Fruit fly (Drosophila melanogaster) whole organism, wandering third instar larva: ENCODE measurements around the gene CG1998.

Experiments
- Abd-B ChIP-seq: fragments of >200 bp; optimal IDR thresholded peaks from 2 replicates; lab custom pipeline; 2017; ENCODE audit warnings: missing biosample characterization, missing genetic modification characterization
- CG32264 ChIP-seq: fragments of 200-800 bp; sonication (Bioruptor generic); optimal IDR thresholded peaks from 2 replicates; lab custom pipeline; 2016; ENCODE audit warnings: missing biosample characterization, missing genetic modification characterization
- CG9705 ChIP-seq: fragments of 200-800 bp; sonication (Bioruptor generic); optimal IDR thresholded peaks from 2 replicates; lab custom pipeline; 2018; ENCODE audit warnings: missing biosample characterization, mild to moderate bottlenecking, missing genetic modification characterization
- CrebA ChIP-seq: fragments of 200-800 bp; sonication (Bioruptor generic); optimal IDR thresholded peaks from 2 replicates; lab custom pipeline; 2016; ENCODE audit warnings: missing biosample characterization, mild to moderate bottlenecking, missing genetic modification characterization, borderline replicate concordance
- Dfd ChIP-seq: fragments of >200 bp; optimal IDR thresholded peaks from 2 replicates; lab custom pipeline; 2017; ENCODE audit warnings: missing biosample characterization, missing genetic modification characterization
- Dif ChIP-seq: fragments of 200-275, 200-300 bp; sonication (Bioruptor generic); optimal IDR thresholded peaks from 2 replicates; lab custom pipeline; 2018; ENCODE audit warnings: missing biosample characterization, missing genetic modification characterization; ENCODE audit not compliant: partially characterized antibody
- GATAd ChIP-seq: sonication (Bioruptor generic); optimal IDR thresholded peaks from 2 replicates; lab custom pipeline; 2016; ENCODE audit warnings: missing biosample characterization, missing genetic modification characterization
- HLH106 ChIP-seq: fragments of 200-800 bp; optimal IDR thresholded peaks from 3 replicates; lab custom pipeline; 2019; ENCODE audit warnings: missing biosample characterization, mild to moderate bottlenecking, missing genetic modification characterization, moderate library complexity
- Hnf4 ChIP-seq: fragments of 200-800 bp; sonication (Bioruptor generic); optimal IDR thresholded peaks from 2 replicates; lab custom pipeline; 2016; ENCODE audit warnings: missing biosample characterization, mild to moderate bottlenecking, missing genetic modification characterization
- Hr78 ChIP-seq: fragments of >200 bp; optimal IDR thresholded peaks from 2 replicates; lab custom pipeline; 2017; ENCODE audit warnings: missing biosample characterization, missing genetic modification characterization
- Hr83 ChIP-seq: fragments of 200-300 bp; sonication (Bioruptor generic); optimal IDR thresholded peaks from 2 replicates; lab custom pipeline; 2016; ENCODE audit warnings: missing biosample characterization, mild to moderate bottlenecking, missing genetic modification characterization, moderate library complexity; ENCODE audit not compliant: poor library complexity, severe bottlenecking
- Jra ChIP-seq: sonication (Bioruptor generic); optimal IDR thresholded peaks from 2 replicates; lab custom pipeline; 2016; ENCODE audit warnings: missing biosample characterization, missing genetic modification characterization
- Mio ChIP-seq: sonication (Bioruptor generic); optimal IDR thresholded peaks from 2 replicates; lab custom pipeline; 2016; ENCODE audit warnings: missing biosample characterization, missing genetic modification characterization
- N ChIP-seq: fragments of >200 bp; optimal IDR thresholded peaks from 2 replicates; lab custom pipeline; 2018; ENCODE audit warnings: missing biosample characterization, missing external identifiers, missing genetic modification characterization
- OdsH ChIP-seq: fragments of 200-800 bp; sonication (Bioruptor generic); optimal IDR thresholded peaks from 2 replicates; lab custom pipeline; 2016; ENCODE audit warnings: missing biosample characterization, mild to moderate bottlenecking, missing genetic modification characterization
- Rel ChIP-seq, 2 experiments: fragments of 200-800 bp; sonication (Bioruptor generic) in 1 of 2; optimal IDR thresholded peaks; 2 replicates in 1 of 2; 3 replicates in 1 of 2; lab custom pipeline; 2016 to 2019; ENCODE audit warnings: mild to moderate bottlenecking in 2 of 2, missing biosample characterization in 2 of 2, missing genetic modification characterization in 2 of 2, moderate library complexity in 1 of 2
- Sp1 ChIP-seq: fragments of 200-800 bp; sonication (Bioruptor generic); optimal IDR thresholded peaks from 3 replicates; lab custom pipeline; 2019; ENCODE audit warnings: missing biosample characterization, mild to moderate bottlenecking, missing genetic modification characterization, moderate library complexity
- Vsx2 ChIP-seq: fragments of 200-300, 225-300 bp; sonication (Bioruptor generic); optimal IDR thresholded peaks from 2 replicates; lab custom pipeline; 2018; ENCODE audit warnings: missing biosample characterization, missing genetic modification characterization; ENCODE audit not compliant: partially characterized antibody
- br ChIP-seq: fragments of 200-800 bp; sonication (Bioruptor generic); optimal IDR thresholded peaks from 2 replicates; lab custom pipeline; 2016; ENCODE audit warnings: missing biosample characterization, missing genetic modification characterization
- brk ChIP-seq: fragments of 200-800 bp; sonication (Bioruptor generic); optimal IDR thresholded peaks from 2 replicates; lab custom pipeline; 2016; ENCODE audit warnings: missing biosample characterization, mild to moderate bottlenecking, missing genetic modification characterization
- dl ChIP-seq, 2 experiments: fragments of 175-275, 200-275 bp in 1 of 2; fragments of 200-275 bp in 1 of 2; sonication (Bioruptor generic); optimal IDR thresholded peaks; lab custom pipeline; 2018; ENCODE audit warnings: mild to moderate bottlenecking in 2 of 2, missing biosample characterization in 2 of 2, missing genetic modification characterization in 2 of 2, moderate library complexity in 2 of 2; ENCODE audit not compliant: partially characterized antibody in 2 of 2, insufficient read depth in 1 of 2
- dmrt93B ChIP-seq: fragments of 200-800 bp; sonication (Bioruptor generic); optimal IDR thresholded peaks from 2 replicates; lab custom pipeline; 2018; ENCODE audit warnings: missing biosample characterization, mild to moderate bottlenecking, missing genetic modification characterization
- dsf ChIP-seq: sonication (Bioruptor generic); optimal IDR thresholded peaks from 2 replicates; lab custom pipeline; 2016; ENCODE audit warnings: missing biosample characterization, missing genetic modification characterization, borderline replicate concordance
- ey ChIP-seq: fragments of 200-800 bp; sonication (Bioruptor generic); optimal IDR thresholded peaks from 2 replicates; lab custom pipeline; 2016; ENCODE audit warnings: missing biosample characterization, missing genetic modification characterization
- foxo ChIP-seq, 2 experiments: fragments of 200-800 bp; sonication (Bioruptor generic); optimal IDR thresholded peaks; 2 replicates in 1 of 2; 3 replicates in 1 of 2; lab custom pipeline; 2016 to 2017; ENCODE audit warnings: missing biosample characterization in 2 of 2, missing genetic modification characterization in 2 of 2
- fru ChIP-seq: fragments of 200-800 bp; sonication (Bioruptor generic); optimal IDR thresholded peaks from 3 replicates; lab custom pipeline; 2016; ENCODE audit warnings: missing biosample characterization, mild to moderate bottlenecking, missing genetic modification characterization
- h ChIP-seq: fragments of 200-800 bp; sonication (Bioruptor generic); optimal IDR thresholded peaks from 3 replicates; lab custom pipeline; 2016; ENCODE audit warnings: missing biosample characterization, mild to moderate bottlenecking, missing genetic modification characterization
- jim ChIP-seq: fragments of 175-275, 200-325 bp; sonication (Bioruptor generic); optimal IDR thresholded peaks from 2 replicates; lab custom pipeline; 2016; ENCODE audit warnings: missing biosample characterization, mild to moderate bottlenecking, missing genetic modification characterization
- pan ChIP-seq: fragments of >200 bp; optimal IDR thresholded peaks from 2 replicates; lab custom pipeline; 2017
- psq ChIP-seq: fragments of 200-800 bp; sonication (Bioruptor generic); optimal IDR thresholded peaks from 3 replicates; lab custom pipeline; 2017; ENCODE audit warnings: missing biosample characterization, mild to moderate bottlenecking, missing genetic modification characterization, moderate library complexity
- rgr ChIP-seq: fragments of 200-800 bp; sonication (Bioruptor generic); optimal IDR thresholded peaks from 3 replicates; lab custom pipeline; 2016; ENCODE audit warnings: missing biosample characterization, mild to moderate bottlenecking, missing genetic modification characterization
- sage ChIP-seq: fragments of 200-800 bp; sonication (Bioruptor generic); optimal IDR thresholded peaks from 2 replicates; lab custom pipeline; 2016; ENCODE audit warnings: missing biosample characterization, mild to moderate bottlenecking, missing genetic modification characterization
- sv ChIP-seq: fragments of 200-800 bp; sonication (Bioruptor generic); optimal IDR thresholded peaks from 3 replicates; lab custom pipeline; 2016; ENCODE audit warnings: missing biosample characterization, missing genetic modification characterization
- tai ChIP-seq: sonication (Bioruptor generic); optimal IDR thresholded peaks from 2 replicates; lab custom pipeline; 2016; ENCODE audit warnings: missing biosample characterization, missing genetic modification characterization
- usp ChIP-seq: fragments of >200 bp; optimal IDR thresholded peaks from 2 replicates; lab custom pipeline; 2017; ENCODE audit warnings: missing biosample characterization, missing genetic modification characterization
- woc ChIP-seq: sonication (Bioruptor generic); optimal IDR thresholded peaks from 2 replicates; lab custom pipeline; 2016; ENCODE audit warnings: missing biosample characterization, mild to moderate bottlenecking, missing genetic modification characterization

Gene CG1998

dm6 chrX:13392764-13393163, 20.1 kb downstream of the CG1998 start:
- TF ChIP-seq Rel (GFP tag; optimal IDR thresholded peaks at IDR 0.05; lab: Kevin White, UChicago) (no peak), Rel (tag; optimal IDR thresholded peaks at IDR 0.05; lab: Kevin White, UChicago) (no peak), Dif (GFP tag; lab: Kevin White, UChicago) (no peak), CrebA (GFP tag; lab: Kevin White, UChicago) (no peak), N (no peak), HLH106 (tag; lab: Kevin White, UChicago) (no peak), br (GFP tag; lab: Kevin White, UChicago) (no peak), woc (GFP tag; lab: Kevin White, UChicago) (no peak), sv (GFP tag; lab: Kevin White, UChicago) (no peak), GATAd (no peak), Hr83 (GFP tag; lab: Kevin White, UChicago) (no peak), jim (no peak), Hr78 (GFP tag; lab: Kevin White, UChicago) (no peak), Jra (no peak), tai (GFP tag; lab: Kevin White, UChicago) (no peak), brk (GFP tag; lab: Kevin White, UChicago) (no peak), Vsx2 (GFP tag; lab: Kevin White, UChicago) (no peak), Hnf4 (no peak)

DNA sequence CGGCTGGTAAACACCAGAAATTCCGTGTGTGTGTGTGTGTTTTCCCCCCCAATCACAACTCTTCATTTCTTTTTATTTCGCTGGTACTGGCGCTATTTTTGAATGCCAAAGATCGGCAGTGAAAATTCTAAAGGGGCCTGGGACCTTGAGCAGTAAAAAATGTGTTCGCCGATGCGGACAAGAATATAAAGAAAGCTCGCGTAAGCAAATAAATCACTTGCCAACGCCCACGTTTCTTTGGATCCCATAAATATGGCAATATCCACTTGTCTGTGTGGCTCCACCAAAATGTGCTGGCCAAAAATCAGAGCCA, 20.9 kb downstream of the CG1998 start:
- TF ChIP-seq Jra, result no peak
- no peak for TF ChIP-seq dmrt93B (GFP tag; lab: Kevin White, UChicago)
- TF ChIP-seq psq (GFP tag; lab: Kevin White, UChicago), result no peak
- TF ChIP-seq jim, result no peak
- no peak for TF ChIP-seq Vsx2 (GFP tag; lab: Kevin White, UChicago)
- no peak for TF ChIP-seq fru (GFP tag; lab: Kevin White, UChicago)
- TF ChIP-seq Hr78 (GFP tag; lab: Kevin White, UChicago), result no peak
- no peak for TF ChIP-seq Rel (GFP tag; optimal IDR thresholded peaks at IDR 0.05; lab: Kevin White, UChicago)
- TF ChIP-seq Rel (tag; optimal IDR thresholded peaks at IDR 0.05; lab: Kevin White, UChicago), result no peak
- no peak for TF ChIP-seq GATAd
- TF ChIP-seq usp, result no peak
- TF ChIP-seq dsf, result no peak
- no peak for TF ChIP-seq CG9705 (GFP tag; lab: Kevin White, UChicago)
- TF ChIP-seq Abd-B (GFP tag; lab: Kevin White, UChicago), result no peak
- TF ChIP-seq sage (GFP tag; lab: Kevin White, UChicago), result no peak
- TF ChIP-seq CrebA (GFP tag; lab: Kevin White, UChicago), result no peak
- no peak for TF ChIP-seq Dif (GFP tag; lab: Kevin White, UChicago)
- TF ChIP-seq brk (GFP tag; lab: Kevin White, UChicago), result no peak
- no peak for TF ChIP-seq Hnf4

- TF ChIP-seq Vsx2 (GFP tag; lab: Kevin White, UChicago) (no peak), N (no peak), jim (no peak), dmrt93B (GFP tag; lab: Kevin White, UChicago) (no peak), CG32264 (no peak), CG9705 (GFP tag; lab: Kevin White, UChicago) (no peak), Rel (GFP tag; optimal IDR thresholded peaks at IDR 0.05; lab: Kevin White, UChicago) (no peak), Rel (tag; optimal IDR thresholded peaks at IDR 0.05; lab: Kevin White, UChicago) (no peak), pan (no peak), CrebA (GFP tag; lab: Kevin White, UChicago) (no peak), brk (GFP tag; lab: Kevin White, UChicago) (no peak), woc (GFP tag; lab: Kevin White, UChicago) (no peak), ey (GFP tag; lab: Kevin White, UChicago) (no peak), foxo (GFP tag; optimal IDR thresholded peaks at IDR 0.05; lab: Kevin White, UChicago) (no peak), Jra (no peak)
Observed at dm6 chrX:13391174-13392040, 21.5 kb downstream of the CG1998 start.

dm6 chrX:13390465-13391173, 22.3 kb downstream of the CG1998 start:
- no peak for TF ChIP-seq Rel (GFP tag; optimal IDR thresholded peaks at IDR 0.05; lab: Kevin White, UChicago)
- TF ChIP-seq Rel (tag; optimal IDR thresholded peaks at IDR 0.05; lab: Kevin White, UChicago), result peak; percentile 57
- peak; percentile 66 for TF ChIP-seq psq (GFP tag; lab: Kevin White, UChicago)
- no peak for TF ChIP-seq Mio (GFP tag; lab: Kevin White, UChicago)
- peak in 1 of 2 experiments; percentile 74 for TF ChIP-seq foxo (GFP tag; optimal IDR thresholded peaks at IDR 0.05; lab: Kevin White, UChicago)
- peak; percentile 74 for TF ChIP-seq rgr
- TF ChIP-seq Vsx2 (GFP tag; lab: Kevin White, UChicago), result no peak
- TF ChIP-seq Hr78 (GFP tag; lab: Kevin White, UChicago), result no peak
- no peak for TF ChIP-seq dsf
- no peak for TF ChIP-seq Jra
- no peak for TF ChIP-seq usp
- TF ChIP-seq CrebA (GFP tag; lab: Kevin White, UChicago), result no peak
- no peak for TF ChIP-seq Dfd (GFP tag; lab: Kevin White, UChicago)
- peak; percentile 82 for TF ChIP-seq Sp1 (GFP tag; lab: Kevin White, UChicago)
- TF ChIP-seq fru (GFP tag; lab: Kevin White, UChicago), result peak; percentile 70
- no peak for TF ChIP-seq jim
- peak; percentile 84 for TF ChIP-seq HLH106 (tag; lab: Kevin White, UChicago)
- TF ChIP-seq dl (GFP tag; optimal IDR thresholded peaks at IDR 0.05; lab: Kevin White, UChicago; ENCODE audit: insufficient read depth in 1 of 2, partially characterized antibody in 2 of 2), result no peak
- TF ChIP-seq Dif (GFP tag; lab: Kevin White, UChicago), result no peak
- TF ChIP-seq h (GFP tag; lab: Kevin White, UChicago), result peak; percentile 57
- peak; percentile 69 for TF ChIP-seq OdsH (GFP tag; lab: Kevin White, UChicago)
